Worm (Caenorhabditis elegans): Measurements from ENCODE around the gene cwp-4.

cwp-4 gene

DNA sequence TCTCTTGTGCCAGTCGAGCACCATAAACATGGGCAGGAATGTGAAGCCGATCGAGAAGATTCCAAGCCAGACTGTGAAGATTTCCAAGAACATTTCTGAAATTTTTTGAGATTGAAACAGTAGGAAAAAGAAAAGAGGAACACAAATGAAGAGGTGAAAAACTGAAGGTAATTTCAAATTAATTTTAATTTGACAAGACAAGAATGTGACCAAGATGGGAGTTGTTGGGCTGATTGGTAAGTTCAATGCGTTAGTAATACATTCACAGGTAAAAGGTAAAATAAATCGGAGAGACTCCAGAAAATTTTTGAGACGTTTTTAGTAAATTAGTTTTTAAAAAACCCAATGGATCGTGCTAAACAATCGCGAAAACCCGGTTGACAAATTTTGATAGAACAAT lies 22.7 kb upstream of the cwp-4 start, which contains the start of gene swt-7:
Gene swt-7 (minus strand): TSS at position 101 of the 400 bp plus-strand sequence.
- TF ChIP-seq aha-1 (tag) (peak; percentile 7), saeg-2 (GFP tag; IDR thresholded peaks at IDR 0.05) (no peak)

DNA sequence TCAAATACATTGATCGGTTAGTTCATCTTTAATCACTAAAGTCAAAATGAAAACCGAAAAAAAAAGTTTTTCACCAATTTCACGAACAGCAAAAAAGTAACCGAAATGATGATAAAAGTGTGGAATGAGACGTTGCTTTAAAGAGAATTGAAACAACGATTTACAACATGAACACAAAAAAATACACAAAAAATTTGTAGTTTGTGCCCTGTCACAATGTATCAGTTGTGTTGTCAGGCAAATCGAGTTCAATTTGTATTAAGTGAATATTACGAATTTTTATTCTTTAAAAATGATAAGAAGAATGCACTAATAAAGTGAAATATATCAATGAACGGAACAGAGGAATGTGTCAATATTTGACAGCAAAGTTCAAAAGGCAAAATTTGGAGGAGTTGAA lies 21.7 kb upstream of the cwp-4 start:
- TF ChIP-seq nhr-48 (tag; optimal IDR thresholded peaks at IDR 0.05) (peak; percentile 24), aha-1 (tag) (no peak), daf-16 (GFP tag; optimal IDR thresholded peaks at IDR 0.05) (no peak), daf-16 (tag; optimal IDR thresholded peaks at IDR 0.05) (peak; percentile 3), dmd-6 (GFP tag; IDR thresholded peaks at IDR 0.05) (peak; percentile 12; the same call in 1 of the 2 replicates), nhr-28 (tag; optimal IDR thresholded peaks at IDR 0.05) (peak; percentile 93), nhr-25 (tag; optimal IDR thresholded peaks at IDR 0.05; ENCODE audit: borderline replicate concordance, insufficient read depth) (no peak), lin-1 (GFP tag; IDR thresholded peaks at IDR 0.05) (no peak), Y48G9A.11 (GFP tag; IDR thresholded peaks at IDR 0.05) (no peak), zip-11 (GFP tag; IDR thresholded peaks at IDR 0.05) (no peak), arid-1 (GFP tag; conservative IDR thresholded peaks at IDR 0.05) (no peak), duxl-1 (tag; optimal IDR thresholded peaks at IDR 0.05; ENCODE audit: poor library complexity) (no peak), snpc-4 (tag; optimal IDR thresholded peaks at IDR 0.05) (no peak), aly-2 (tag; optimal IDR thresholded peaks at IDR 0.05) (no peak), lin-29 (GFP tag; IDR thresholded peaks at IDR 0.05) (no peak), gei-8 (GFP tag; optimal IDR thresholded peaks at IDR 0.05) (no peak), attf-4 (tag; optimal IDR thresholded peaks at IDR 0.05) (no peak), hlh-30 (tag; optimal IDR thresholded peaks at IDR 0.05; ENCODE audit: insufficient read depth) (no peak), Y5F2A.4 (GFP tag; optimal IDR thresholded peaks at IDR 0.05) (no peak), nhr-111 (GFP tag; optimal IDR thresholded peaks at IDR 0.05) (no peak), dpl-1 (GFP tag; optimal IDR thresholded peaks at IDR 0.05) (no peak), sdz-12 (GFP tag; optimal IDR thresholded peaks at IDR 0.05) (no peak), rbr-2 (tag; optimal IDR thresholded peaks at IDR 0.05) (no peak)

DNA sequence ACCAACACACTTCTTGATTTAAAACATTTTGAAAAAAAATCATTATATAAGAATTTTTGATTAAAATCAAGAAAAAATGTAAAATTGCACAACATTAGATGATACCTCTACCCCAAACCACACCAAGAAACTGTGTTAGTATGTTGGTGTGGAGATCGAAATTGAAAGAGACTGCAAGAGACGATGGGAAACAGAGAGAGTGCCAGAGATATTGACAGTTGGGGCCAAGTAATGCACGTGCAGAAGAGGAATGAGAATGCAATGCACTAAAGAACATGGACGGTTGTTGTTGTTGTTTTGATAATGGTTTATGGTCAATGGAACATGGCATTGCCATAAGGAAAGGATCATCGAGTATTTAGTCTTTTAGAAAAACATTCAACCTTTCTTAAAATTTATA lies 21.3 kb upstream of the cwp-4 start:
- TF ChIP-seq F37D6.2 (tag; optimal IDR thresholded peaks at IDR 0.05) (no peak), fos-1 (tag; optimal IDR thresholded peaks at IDR 0.05) (no peak), ceh-82 (tag; optimal IDR thresholded peaks at IDR 0.05) (no peak), lsy-2 (tag; optimal IDR thresholded peaks at IDR 0.05) (no peak), zfp-3 (GFP tag; conservative IDR thresholded peaks at IDR 0.05) (no peak), ctbp-1 (GFP tag; IDR thresholded peaks at IDR 0.05) (no peak), F10B5.3 (tag; optimal IDR thresholded peaks at IDR 0.05) (no peak), Y48G9A.11 (GFP tag; IDR thresholded peaks at IDR 0.05) (no peak), mdt-29 (GFP tag; IDR thresholded peaks at IDR 0.05) (no peak), F44E2.7 (GFP tag; IDR thresholded peaks at IDR 0.05) (no peak), ces-1 (GFP tag; optimal IDR thresholded peaks at IDR 0.05) (no peak), daf-12 (tag; optimal IDR thresholded peaks at IDR 0.05) (no peak), set-16 (GFP tag; IDR thresholded peaks at IDR 0.05) (no peak), rbr-2 (tag; optimal IDR thresholded peaks at IDR 0.05) (no peak), ZK546.5 (tag; optimal IDR thresholded peaks at IDR 0.05) (no peak), nhr-28 (tag; optimal IDR thresholded peaks at IDR 0.05) (peak; percentile 21), T20F7.1 (GFP tag; optimal IDR thresholded peaks at IDR 0.05) (peak; percentile 17), unc-39 (tag; optimal IDR thresholded peaks at IDR 0.05) (no peak), hif-1 (tag; optimal IDR thresholded peaks at IDR 0.05) (peak in 1 of 2 experiments; percentile 43), ama-1 (optimal IDR thresholded peaks at IDR 0.05) (no peak), mep-1 (tag; optimal IDR thresholded peaks at IDR 0.05) (no peak), mes-2 (tag; optimal IDR thresholded peaks at IDR 0.05; ENCODE audit: poor library complexity, severe bottlenecking) (no peak), ceh-44 (GFP tag; IDR thresholded peaks at IDR 0.05) (no peak), egl-27 (tag; optimal IDR thresholded peaks at IDR 0.05) (no peak), D1046.2 (GFP tag; IDR thresholded peaks at IDR 0.05) (no peak), lin-29 (GFP tag; IDR thresholded peaks at IDR 0.05) (no peak), mdl-1 (tag; optimal IDR thresholded peaks at IDR 0.05) (peak; percentile 78 to 86), lim-7 (GFP tag; IDR thresholded peaks at IDR 0.05) (no peak), nhr-10 (tag; optimal IDR thresholded peaks at IDR 0.05) (no peak), nhr-11 (tag; optimal IDR thresholded peaks at IDR 0.05) (peak; percentile 45)

Data from whole organism, L4 larva.